Worm (Caenorhabditis elegans) whole organism, L4 larva: ENCODE measurements around the gene cst-1.

ENCODE experiments used
- T20F7.1 ChIP-seq: fragments of 200-800 bp; sonication (Bioruptor generic); optimal IDR thresholded peaks from 2 replicates; lab custom pipeline; 2018; ENCODE audit warnings: mild to moderate bottlenecking, missing genetic modification characterization, missing compliant biosample characterization
- ama-1 ChIP-seq: fragments of 150-350 bp; optimal IDR thresholded peaks from 2 replicates; lab custom pipeline; 2014; ENCODE audit warnings: inconsistent platforms, mixed read lengths
- jun-1 ChIP-seq: fragments of 150-350 bp; optimal IDR thresholded peaks from 2 replicates; lab custom pipeline; 2014; ENCODE audit warnings: missing biosample characterization, missing genetic modification reagents, missing genetic modification characterization
- mdt-29 ChIP-seq: fragments of 200-800 bp; sonication (Bioruptor generic); IDR thresholded peaks from 2 replicates; pipeline ENCODE4 v1.3.6; 2022; ENCODE audit warnings: missing genetic modification reagents, missing genetic modification characterization, missing compliant biosample characterization
- pha-4 ChIP-seq, 2 experiments: fragments of 150-350 bp in 1 of 2; fragments of 200-800 bp in 1 of 2; sonication (Bioruptor generic) in 1 of 2; IDR thresholded peaks in 1 of 2; optimal IDR thresholded peaks in 1 of 2; 2 replicates each; pipeline versions ENCODE4 v1.3.6 to Lab custom; 2014 to 2022; ENCODE audit warnings: missing genetic modification characterization in 2 of 2, missing genetic modification reagents in 2 of 2, missing biosample characterization in 1 of 2, missing compliant biosample characterization in 1 of 2

- TF ChIP-seq mdt-29 (no peak), jun-1 (tag; lab: Kevin White, UChicago) (no peak), pha-4 (GFP tag; IDR thresholded peaks at IDR 0.05; lab: Robert Waterston, UW) (no peak), pha-4 (tag; optimal IDR thresholded peaks at IDR 0.05; lab: Kevin White, UChicago) (no peak), ama-1 (lab: Kevin White, UChicago) (no peak), T20F7.1 (GFP tag; lab: Kevin White, UChicago) (no peak)
Observed at ce11 chrX:4289805-4290204, 49.6 kb upstream of the cst-1 start.
